Worm (Caenorhabditis elegans) whole organism, late embryonic: ENCODE data around the gene ZC487.1.

Experiments used
- K02D7.2 ChIP-seq: sonication (generic microtip); optimal IDR thresholded peaks from 2 replicates; lab custom pipeline; 2017; ENCODE audit warnings: mild to moderate bottlenecking, missing genetic modification characterization, missing compliant biosample characterization
- K09A11.1 ChIP-seq: sonication (generic microtip); optimal IDR thresholded peaks from 2 replicates; lab custom pipeline; 2017; ENCODE audit warnings: antibody characterized with exemption, mild to moderate bottlenecking, missing genetic modification characterization, missing compliant biosample characterization; ENCODE audit not compliant: insufficient read depth
- ahr-1 ChIP-seq: sonication (generic microtip); optimal IDR thresholded peaks from 2 replicates; lab custom pipeline; 2016; ENCODE audit warnings: missing genetic modification characterization, missing compliant biosample characterization
- ama-1 ChIP-seq: fragments of 150-350 bp; optimal IDR thresholded peaks from 2 replicates; lab custom pipeline; 2014
- ceh-14 ChIP-seq: sonication (generic microtip); optimal IDR thresholded peaks from 2 replicates; lab custom pipeline; 2016; ENCODE audit warnings: missing genotype, missing genetic modification characterization, missing compliant biosample characterization
- ceh-2 ChIP-seq: sonication (generic microtip); optimal IDR thresholded peaks from 2 replicates; lab custom pipeline; 2016; ENCODE audit warnings: missing genotype, missing genetic modification characterization, missing compliant biosample characterization
- ceh-30 ChIP-seq: fragments of 150-350 bp; optimal IDR thresholded peaks from 2 replicates; lab custom pipeline; 2014; ENCODE audit warnings: missing biosample characterization, missing genetic modification characterization
- ceh-31 ChIP-seq: sonication (generic microtip); optimal IDR thresholded peaks from 2 replicates; lab custom pipeline; 2016; ENCODE audit warnings: missing genetic modification characterization, missing compliant biosample characterization
- ceh-34 ChIP-seq: sonication (generic microtip); optimal IDR thresholded peaks from 2 replicates; lab custom pipeline; 2016; ENCODE audit warnings: mild to moderate bottlenecking, missing genetic modification characterization, missing compliant biosample characterization
- ceh-48 ChIP-seq: sonication (generic microtip); optimal IDR thresholded peaks from 2 replicates; lab custom pipeline; 2016; ENCODE audit warnings: missing genetic modification characterization, inconsistent platforms, missing compliant biosample characterization
- che-1 ChIP-seq: sonication (generic microtip); optimal IDR thresholded peaks from 2 replicates; lab custom pipeline; 2016; ENCODE audit warnings: mild to moderate bottlenecking, missing genetic modification characterization, missing compliant biosample characterization
- hlh-8 ChIP-seq: sonication (generic microtip); optimal IDR thresholded peaks from 2 replicates; lab custom pipeline; 2016; ENCODE audit warnings: missing genotype, missing genetic modification characterization, missing compliant biosample characterization
- pha-2 ChIP-seq: sonication (generic microtip); optimal IDR thresholded peaks from 2 replicates; lab custom pipeline; 2017; ENCODE audit warnings: mild to moderate bottlenecking, missing genetic modification characterization, missing compliant biosample characterization
- pqm-1 ChIP-seq: sonication (generic microtip); optimal IDR thresholded peaks from 2 replicates; lab custom pipeline; 2016; ENCODE audit warnings: missing genetic modification characterization, missing compliant biosample characterization
- rnt-1 ChIP-seq: sonication (generic microtip); optimal IDR thresholded peaks from 2 replicates; lab custom pipeline; 2016; ENCODE audit warnings: missing genetic modification characterization, missing compliant biosample characterization
- sox-2 ChIP-seq: fragments of 200-800 bp; sonication (Bioruptor generic); IDR thresholded peaks from 2 replicates; pipeline ENCODE4 v1.3.6; 2022; ENCODE audit warnings: missing genetic modification reagents, missing genetic modification characterization, missing compliant biosample characterization
- unc-42 ChIP-seq: sonication (generic microtip); optimal IDR thresholded peaks from 2 replicates; lab custom pipeline; 2016; ENCODE audit warnings: missing genotype, missing genetic modification characterization, missing compliant biosample characterization

ZC487.1 gene

DNA sequence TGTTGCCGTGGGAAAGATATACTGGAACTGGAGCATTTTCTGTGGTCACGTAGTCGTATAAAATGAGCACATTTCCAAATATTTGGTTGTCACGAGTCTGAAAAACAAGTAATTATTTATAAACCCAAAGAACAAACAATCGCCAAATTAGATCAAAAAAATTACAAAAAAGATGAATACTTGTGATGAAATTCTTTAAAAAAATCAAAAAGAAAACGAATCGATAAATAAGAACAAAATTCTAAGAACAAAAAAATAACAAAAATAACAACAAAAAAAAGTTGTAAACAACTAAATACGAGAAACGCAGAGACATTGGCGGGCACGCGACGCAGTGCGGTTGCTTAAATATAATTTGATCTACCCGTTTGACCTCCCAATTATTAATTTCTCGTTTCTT lies 46.4 kb downstream of the ZC487.1 start, which contains the start of gene ZC404.16:
Gene ZC404.16, minus strand, starts transcription at position 101 of the 400 bp plus-strand sequence.
- TF ChIP-seq che-1 (tag; lab: Kevin White, UChicago) (no peak), sox-2 (no peak), ceh-14 (no peak), ceh-34 (tag; lab: Kevin White, UChicago) (no peak), hlh-8 (tag; lab: Kevin White, UChicago) (no peak), pha-2 (tag; lab: Kevin White, UChicago) (no peak), K02D7.2 (tag; lab: Kevin White, UChicago) (no peak), ceh-31 (tag; lab: Kevin White, UChicago) (no peak), ceh-2 (no peak), ahr-1 (tag; lab: Kevin White, UChicago) (no peak), ceh-48 (tag; lab: Kevin White, UChicago) (no peak), ceh-30 (tag; lab: Kevin White, UChicago) (no peak), unc-42 (tag; lab: Kevin White, UChicago) (no peak)

ce11 chrV:6775708-6776107 lies 48.4 kb downstream of the ZC487.1 start, which contains the start of gene srh-28:
srh-28 (minus strand) TSS chrV:6775808.
- no peak for TF ChIP-seq rnt-1 (tag; lab: Kevin White, UChicago)
- TF ChIP-seq, all 69 proteins: peak for 0

DNA sequence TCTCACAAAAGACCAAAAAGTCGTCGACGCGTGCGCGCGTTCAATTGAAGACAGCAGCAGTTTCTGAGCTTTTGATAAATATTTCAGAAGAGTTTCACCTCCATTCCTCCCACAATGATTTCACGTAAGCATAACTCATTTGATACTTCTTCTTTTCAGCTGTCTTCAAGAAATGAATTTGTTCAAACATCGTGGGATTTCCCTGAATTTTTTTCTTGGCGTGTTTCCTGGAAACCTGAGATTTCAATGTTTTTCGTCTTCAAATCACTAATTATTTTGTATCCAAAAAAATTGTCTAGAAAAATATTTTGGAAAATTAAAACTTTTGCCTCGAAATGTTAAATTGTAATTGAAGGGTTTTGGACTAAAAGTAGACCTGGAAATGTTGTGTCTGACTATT lies 51.1 kb downstream of the ZC487.1 start:
- TF ChIP-seq ceh-48 (tag; lab: Kevin White, UChicago) (no peak), pqm-1 (no peak), K09A11.1 (tag; lab: Kevin White, UChicago) (no peak), ama-1 (no peak)
